Fruit fly (Drosophila melanogaster): ENCODE results near the gene Tango6.
A peak's percentile ranks its signal among the peaks of the same experiment; 100 is the strongest.

The Tango6 gene

dm6 chr2L:18966214-18966556 is 2.6 kb upstream of the Tango6 start (continued):
- TF ChIP-seq al (GFP tag; IDR thresholded peaks at IDR 0.05) (peak; percentile 94), gsb (GFP tag; IDR thresholded peaks at IDR 0.05) (peak; percentile 91), tio (GFP tag; optimal IDR thresholded peaks at IDR 0.05) (peak; percentile 67), gce (GFP tag; IDR thresholded peaks at IDR 0.05) (peak; percentile 65; the same call in 1 of the 3 replicates), vfl (GFP tag; optimal IDR thresholded peaks at IDR 0.05) (peak; percentile 19), C15 (GFP tag; IDR thresholded peaks at IDR 0.05) (peak; percentile 88; the same call in 2 of the 3 replicates), oc (tag; optimal IDR thresholded peaks at IDR 0.05) (peak; percentile 16), CG7987 (GFP tag; optimal IDR thresholded peaks at IDR 0.05) (peak; percentile 62), dm (GFP tag; optimal IDR thresholded peaks at IDR 0.05) (no peak), her (GFP tag; optimal IDR thresholded peaks at IDR 0.05) (no peak), gcm (GFP tag; optimal IDR thresholded peaks at IDR 0.05) (peak; percentile 26), Ets97D (GFP tag; optimal IDR thresholded peaks at IDR 0.05) (peak; percentile 14), CG34376 (GFP tag; optimal IDR thresholded peaks at IDR 0.05) (peak; percentile 68), CG11560 (tag; IDR thresholded peaks at IDR 0.05) (peak; percentile 76; the same call in 2 of the 3 replicates), nerfin-1 (tag; optimal IDR thresholded peaks at IDR 0.05) (peak; percentile 0), CG15696 (tag; optimal IDR thresholded peaks at IDR 0.05) (peak; percentile 66), yki (optimal IDR thresholded peaks at IDR 0.05) (no peak), CG12104 (GFP tag; optimal IDR thresholded peaks at IDR 0.05) (peak; percentile 54), mld (GFP tag; IDR thresholded peaks at IDR 0.05; ENCODE audit: partially characterized antibody) (no peak), insv (GFP tag; optimal IDR thresholded peaks at IDR 0.05) (no peak), run (tag; optimal IDR thresholded peaks at IDR 0.05) (peak; percentile 47), Deaf1 (tag; optimal IDR thresholded peaks at IDR 0.05) (peak; percentile 61), CG8281 (tag; optimal IDR thresholded peaks at IDR 0.05) (peak; percentile 57), klu (GFP tag; IDR thresholded peaks at IDR 0.05) (peak; percentile 80), luna (GFP tag; optimal IDR thresholded peaks at IDR 0.05) (no peak), ems (GFP tag; optimal IDR thresholded peaks at IDR 0.05) (peak; percentile 33), hkb (optimal IDR thresholded peaks at IDR 0.05) (no peak), hkb (GFP tag; IDR thresholded peaks at IDR 0.05) (peak; percentile 90), NC2α (GFP tag; optimal IDR thresholded peaks at IDR 0.05) (no peak), pita (GFP tag; optimal IDR thresholded peaks at IDR 0.05) (no peak), Hr78 (GFP tag; optimal IDR thresholded peaks at IDR 0.05) (no peak), Meics (GFP tag; optimal IDR thresholded peaks at IDR 0.05) (peak; percentile 89), CG13775 (GFP tag; optimal IDR thresholded peaks at IDR 0.05) (peak; percentile 55), cas (GFP tag; IDR thresholded peaks at IDR 0.05) (peak; percentile 86), Nf-YB (GFP tag; optimal IDR thresholded peaks at IDR 0.05) (peak; percentile 8), CG1792 (GFP tag; optimal IDR thresholded peaks at IDR 0.05) (no peak), Mrtf (GFP tag; IDR thresholded peaks at IDR 0.05) (peak; percentile 82), Dip3 (GFP tag; optimal IDR thresholded peaks at IDR 0.05) (peak; percentile 40), bbx (GFP tag; IDR thresholded peaks at IDR 0.05; ENCODE audit: partially characterized antibody) (no peak), sim (GFP tag; IDR thresholded peaks at IDR 0.05) (peak; percentile 49; the same call in 1 of the 2 replicates), Dad (GFP tag; optimal IDR thresholded peaks at IDR 0.05) (peak; percentile 13), chm (GFP tag; IDR thresholded peaks at IDR 0.05) (peak; percentile 68; the same call in 1 of the 2 replicates), CG13894 (tag; optimal IDR thresholded peaks at IDR 0.05) (peak; percentile 85), bowl (GFP tag; IDR thresholded peaks at IDR 0.05) (peak; percentile 79; the same call in 1 of the 2 replicates), D (optimal IDR thresholded peaks at IDR 0.05) (no peak), D (GFP tag; optimal IDR thresholded peaks at IDR 0.05) (peak; percentile 46), ase (GFP tag; IDR thresholded peaks at IDR 0.05) (peak; percentile 81), cg (GFP tag; optimal IDR thresholded peaks at IDR 0.05) (no peak), dan (GFP tag; IDR thresholded peaks at IDR 0.05) (peak; percentile 49), CG11093 (GFP tag; IDR thresholded peaks at IDR 0.05) (peak; percentile 69; the same call in 2 of the 3 replicates), fd3F (GFP tag; optimal IDR thresholded peaks at IDR 0.05) (peak; percentile 75), fd96Cb (tag; optimal IDR thresholded peaks at IDR 0.05) (peak; percentile 59)
